Fruit fly (Drosophila melanogaster) whole organism, pupa: ENCODE measurements around the gene t.

Experiments
- CG10348 ChIP-seq: fragments of 200-800 bp; sonication (Bioruptor generic); IDR thresholded peaks from 2 replicates; pipeline ENCODE4 v1.3.6; 2022; ENCODE audit warnings: missing biosample characterization, missing genetic modification characterization
- CG12605 ChIP-seq: fragments of 200-800 bp; sonication (Bioruptor generic); IDR thresholded peaks from 2 replicates; pipeline ENCODE4 v1.3.6; 2022; ENCODE audit warnings: missing biosample characterization, missing genetic modification characterization
- CG13204 ChIP-seq: fragments of 200-800 bp; sonication (Bioruptor generic); optimal IDR thresholded peaks from 2 replicates; lab custom pipeline; 2018; ENCODE audit warnings: missing biosample characterization, mild to moderate bottlenecking, missing genetic modification characterization, moderate library complexity
- CG14655 ChIP-seq: fragments of 200-800 bp; sonication (Bioruptor generic); optimal IDR thresholded peaks from 3 replicates; lab custom pipeline; 2017; ENCODE audit warnings: mild to moderate bottlenecking, missing biosample characterization, missing genetic modification reagents, missing genetic modification characterization
- CG15710 ChIP-seq: fragments of 200-800 bp; sonication (Bioruptor generic); optimal IDR thresholded peaks from 2 replicates; lab custom pipeline; 2018; ENCODE audit warnings: missing biosample characterization, mild to moderate bottlenecking, missing genetic modification characterization, moderate library complexity
- CG17806 ChIP-seq: fragments of 200-800 bp; sonication (Bioruptor generic); optimal IDR thresholded peaks from 2 replicates; lab custom pipeline; 2018; ENCODE audit warnings: missing biosample characterization, mild to moderate bottlenecking, missing genetic modification characterization, moderate library complexity
- CG32121 ChIP-seq: fragments of 200-800 bp; sonication (Bioruptor generic); IDR thresholded peaks from 2 replicates; pipeline ENCODE4 v1.3.6; 2022; ENCODE audit warnings: missing biosample characterization, missing genetic modification characterization
- CG34367 ChIP-seq: fragments of 200-800 bp; sonication (Bioruptor generic); optimal IDR thresholded peaks from 2 replicates; lab custom pipeline; 2018; ENCODE audit warnings: missing biosample characterization, mild to moderate bottlenecking, missing genetic modification characterization
- CG4496 ChIP-seq: fragments of 200-800 bp; sonication (Bioruptor generic); IDR thresholded peaks from 3 replicates; pipeline ENCODE4 v1.3.6; 2022; ENCODE audit warnings: missing biosample characterization, missing genetic modification characterization
- CG8159 ChIP-seq: fragments of 200-800 bp; sonication (Bioruptor generic); optimal IDR thresholded peaks from 3 replicates; lab custom pipeline; 2018; ENCODE audit warnings: missing biosample characterization, mild to moderate bottlenecking, missing genetic modification characterization, moderate library complexity
- CG8301 ChIP-seq: fragments of 200-800 bp; sonication (Bioruptor generic); optimal IDR thresholded peaks from 2 replicates; lab custom pipeline; 2018; ENCODE audit warnings: missing biosample characterization, mild to moderate bottlenecking, missing genetic modification characterization
- CG9948 ChIP-seq: fragments of 200-800 bp; sonication (Bioruptor generic); optimal IDR thresholded peaks from 2 replicates; lab custom pipeline; 2018; ENCODE audit warnings: missing biosample characterization, mild to moderate bottlenecking, missing genetic modification characterization, moderate library complexity
- D1 ChIP-seq: fragments of 200-800 bp; sonication (Bioruptor generic); optimal IDR thresholded peaks from 2 replicates; lab custom pipeline; 2018; ENCODE audit warnings: missing biosample characterization, mild to moderate bottlenecking, missing genetic modification characterization, moderate library complexity
- EcR ChIP-seq: fragments of 200-800 bp; sonication (Bioruptor generic); optimal IDR thresholded peaks from 3 replicates; lab custom pipeline; 2019; ENCODE audit warnings: missing biosample characterization, missing genetic modification characterization, mild to moderate bottlenecking, moderate library complexity, missing genetic modification reagents
- Ets98B ChIP-seq: fragments of 200-800 bp; sonication (Bioruptor generic); IDR thresholded peaks from 2 replicates; pipeline ENCODE4 v1.3.6; 2022; ENCODE audit warnings: missing biosample characterization, missing genetic modification characterization
- Pif1A ChIP-seq: fragments of 200-800 bp; sonication (Bioruptor generic); optimal IDR thresholded peaks from 3 replicates; lab custom pipeline; 2016; ENCODE audit warnings: missing biosample characterization, missing genetic modification characterization
- Pif1B ChIP-seq: fragments of 200-800 bp; sonication (Bioruptor generic); optimal IDR thresholded peaks from 3 replicates; lab custom pipeline; 2016; ENCODE audit warnings: missing biosample characterization, missing genetic modification characterization
- Snoo ChIP-seq: fragments of 200-800 bp; sonication (Bioruptor generic); optimal IDR thresholded peaks from 3 replicates; lab custom pipeline; 2017; ENCODE audit warnings: missing biosample characterization, mild to moderate bottlenecking, missing genetic modification characterization, inconsistent platforms
- fd96Ca ChIP-seq: fragments of 200-800 bp; sonication (Bioruptor generic); IDR thresholded peaks from 3 replicates; pipeline ENCODE4 v1.3.6; 2022; ENCODE audit warnings: missing biosample characterization, missing genetic modification characterization
- gl ChIP-seq: fragments of 200-800 bp; sonication (Bioruptor generic); optimal IDR thresholded peaks from 2 replicates; lab custom pipeline; 2018; ENCODE audit warnings: missing biosample characterization, mild to moderate bottlenecking, missing genetic modification characterization
- rn ChIP-seq: fragments of 200-800 bp; sonication (Bioruptor generic); IDR thresholded peaks from 2 replicates; pipeline ENCODE4 v1.3.6; 2022; ENCODE audit warnings: missing biosample characterization, missing genetic modification characterization

t gene

dm6 chrX:9216572-9216971 lies 6.5 kb downstream of the t start, which contains the start of gene CG15369:
TSS of gene CG15369 (plus strand) at chrX:9216872.
- TF ChIP-seq CG10348, result no peak

- TF ChIP-seq CG10348, result no peak
- TF ChIP-seq CG32121 (GFP tag; lab: Robert Waterston, UW), result no peak
- no peak for TF ChIP-seq CG13204 (GFP tag; lab: Kevin White, UChicago)
- no peak for TF ChIP-seq CG8301 (tag; lab: Kevin White, UChicago)
- no peak for TF ChIP-seq gl (tag; lab: Kevin White, UChicago)
- TF ChIP-seq CG8159 (tag; lab: Kevin White, UChicago), result no peak
- TF ChIP-seq CG14655 (GFP tag; lab: Kevin White, UChicago), result no peak
- no peak for TF ChIP-seq fd96Ca (GFP tag; lab: Robert Waterston, UW)
- TF ChIP-seq CG12605 (GFP tag; lab: Robert Waterston, UW), result no peak
- no peak for TF ChIP-seq rn (GFP tag; lab: Robert Waterston, UW)
- TF ChIP-seq Ets98B (GFP tag; lab: Robert Waterston, UW), result no peak
- no peak for TF ChIP-seq CG4496 (GFP tag; lab: Robert Waterston, UW)
- TF ChIP-seq CG9948 (tag; lab: Kevin White, UChicago), result no peak
- TF ChIP-seq EcR (GFP tag; lab: Kevin White, UChicago), result no peak
- no peak for TF ChIP-seq CG34367 (tag; lab: Kevin White, UChicago)
- TF ChIP-seq CG17806 (tag; lab: Kevin White, UChicago), result no peak
- TF ChIP-seq Snoo (tag; lab: Kevin White, UChicago), result no peak
- TF ChIP-seq, all 21 proteins: peak for 0
Measured at dm6 chrX:9215485-9215884, 7.6 kb downstream of the t start, which contains the start of gene CG15368. TSS of gene CG15368 (plus strand) at chrX:9215785.

- TF ChIP-seq CG13204 (GFP tag; lab: Kevin White, UChicago) (no peak), CG15710 (tag; lab: Kevin White, UChicago) (no peak), Ets98B (GFP tag; lab: Robert Waterston, UW) (no peak), fd96Ca (GFP tag; lab: Robert Waterston, UW) (no peak), D1 (tag; lab: Kevin White, UChicago) (no peak), Pif1B (GFP tag; lab: Kevin White, UChicago) (no peak), Snoo (tag; lab: Kevin White, UChicago) (no peak)
Measured at dm6 chrX:9214576-9214975, 8.5 kb downstream of the t start, which contains the start of gene Obp8a. TSS of gene Obp8a (plus strand) at chrX:9214876.

dm6 chrX:9210787-9211186 lies 12.3 kb downstream of the t start, which contains the start of gene SmydA-9:
TSS of gene SmydA-9 (minus strand) at chrX:9210887.
- TF ChIP-seq D1 (tag; lab: Kevin White, UChicago) (no peak), CG4496 (GFP tag; lab: Robert Waterston, UW) (0 out of 3 replicates have a peak, but pooled peaks have one; percentile 12)

dm6 chrX:9201866-9202681 lies 21.0 kb downstream of the t start:
- TF ChIP-seq fd96Ca (GFP tag; lab: Robert Waterston, UW) (peak; percentile 91), Pif1B (GFP tag; lab: Kevin White, UChicago) (peak; percentile 4), Ets98B (GFP tag; lab: Robert Waterston, UW) (peak; percentile 91), gl (tag; lab: Kevin White, UChicago) (no peak), CG8301 (tag; lab: Kevin White, UChicago) (peak; percentile 6), rn (GFP tag; lab: Robert Waterston, UW) (peak; percentile 55; the same call in 1 of the 2 replicates), CG13204 (GFP tag; lab: Kevin White, UChicago) (no peak), Pif1A (GFP tag; lab: Kevin White, UChicago) (no peak), CG9948 (tag; lab: Kevin White, UChicago) (peak; percentile 51), CG4496 (GFP tag; lab: Robert Waterston, UW) (peak; percentile 87), CG12605 (GFP tag; lab: Robert Waterston, UW) (peak; percentile 77), CG17806 (tag; lab: Kevin White, UChicago) (peak; percentile 49), CG10348 (peak; percentile 62), EcR (GFP tag; lab: Kevin White, UChicago) (no peak), D1 (tag; lab: Kevin White, UChicago) (no peak), Snoo (tag; lab: Kevin White, UChicago) (no peak), CG15710 (tag; lab: Kevin White, UChicago) (peak; percentile 58), CG8159 (tag; lab: Kevin White, UChicago) (peak; percentile 52), CG14655 (GFP tag; lab: Kevin White, UChicago) (peak; percentile 67), CG34367 (tag; lab: Kevin White, UChicago) (peak; percentile 33), CG32121 (GFP tag; lab: Robert Waterston, UW) (peak; percentile 82)
- TF ChIP-seq, all 21 proteins: peak for 15

dm6 chrX:9201080-9201479 lies 22.0 kb downstream of the t start:
- no peak for TF ChIP-seq CG13204 (GFP tag; lab: Kevin White, UChicago)
- TF ChIP-seq CG34367 (tag; lab: Kevin White, UChicago), result no peak
- TF ChIP-seq Pif1A (GFP tag; lab: Kevin White, UChicago), result no peak
- TF ChIP-seq EcR (GFP tag; lab: Kevin White, UChicago), result no peak
- no peak for TF ChIP-seq CG12605 (GFP tag; lab: Robert Waterston, UW)
- no peak for TF ChIP-seq CG32121 (GFP tag; lab: Robert Waterston, UW)
- TF ChIP-seq CG4496 (GFP tag; lab: Robert Waterston, UW), result no peak
- TF ChIP-seq CG10348, result no peak
- no peak for TF ChIP-seq Snoo (tag; lab: Kevin White, UChicago)
- TF ChIP-seq gl (tag; lab: Kevin White, UChicago), result no peak
- TF ChIP-seq CG8159 (tag; lab: Kevin White, UChicago), result no peak
- TF ChIP-seq CG15710 (tag; lab: Kevin White, UChicago), result no peak
- TF ChIP-seq, all 21 proteins: peak for 0
